Worm (Caenorhabditis elegans): ENCODE results near the gene F13E9.9.

ce11 chrIV:10885915-10886314 is 13.1 kb downstream of the F13E9.9 start, which contains the start of gene srlf-11:
- TF ChIP-seq tbp1 (GFP tag; optimal IDR thresholded peaks at IDR 0.05) (no peak), mxl-1 (tag; optimal IDR thresholded peaks at IDR 0.05) (no peak), unc-130 (GFP tag; optimal IDR thresholded peaks at IDR 0.05) (no peak), ZK185.1 (tag; optimal IDR thresholded peaks at IDR 0.05; ENCODE audit: poor library complexity, severe bottlenecking) (no peak), B0019.2 (GFP tag; conservative IDR thresholded peaks at IDR 0.05) (no peak), zim-3 (tag; optimal IDR thresholded peaks at IDR 0.05) (no peak), mel-28 (tag; optimal IDR thresholded peaks at IDR 0.05; ENCODE audit: borderline replicate concordance) (no peak), Y53F4B.3 (GFP tag; IDR thresholded peaks at IDR 0.05) (no peak), egl-44 (GFP tag; IDR thresholded peaks at IDR 0.05) (no peak), ama-1 (optimal IDR thresholded peaks at IDR 0.05) (no peak), ama-1 (GFP tag; optimal IDR thresholded peaks at IDR 0.05) (no peak), nhr-80 (tag; optimal IDR thresholded peaks at IDR 0.05) (no peak)
